Worm (Caenorhabditis elegans) whole organism, L4 larva: ENCODE data around the gene skr-16.

Source experiments
- F10B5.3 ChIP-seq: sonication (generic microtip); optimal IDR thresholded peaks from 2 replicates; lab custom pipeline; 2016; ENCODE audit warnings: mild to moderate bottlenecking, missing genetic modification characterization, missing compliant biosample characterization
- F26F4.8 ChIP-seq: fragments of 200-800 bp; sonication (Bioruptor generic); conservative IDR thresholded peaks from 2 replicates; pipeline ENCODE4 v1.3.6; 2022; ENCODE audit warnings: missing genetic modification characterization, missing compliant biosample characterization
- ZK546.5 ChIP-seq, 2 experiments: sonication (generic microtip); optimal IDR thresholded peaks; 2 replicates each; lab custom pipeline; 2017; ENCODE audit warnings: missing biosample characterization in 2 of 2, missing genetic modification characterization in 2 of 2
- aha-1 ChIP-seq: fragments of 150-350 bp; peaks from one replicate; lab custom pipeline; 2014; ENCODE audit warnings: missing biosample characterization, missing genetic modification characterization
- ama-1 ChIP-seq: fragments of 150-350 bp; optimal IDR thresholded peaks from 2 replicates; lab custom pipeline; 2014; ENCODE audit warnings: inconsistent platforms, mixed read lengths
- ceh-20 ChIP-seq: fragments of 200-800 bp; sonication (Bioruptor generic); IDR thresholded peaks from 2 replicates; pipeline ENCODE4 v1.3.6; 2022; ENCODE audit warnings: missing genetic modification reagents, missing genetic modification characterization, missing compliant biosample characterization
- ceh-32 ChIP-seq: sonication (generic microtip); optimal IDR thresholded peaks from 2 replicates; lab custom pipeline; 2016; ENCODE audit warnings: mild to moderate bottlenecking, missing genetic modification characterization, missing compliant biosample characterization; ENCODE audit not compliant: poor library complexity
- ceh-44 ChIP-seq: fragments of 200-800 bp; sonication (Bioruptor generic); IDR thresholded peaks from 2 replicates; pipeline ENCODE4 v1.3.6; 2022; ENCODE audit warnings: missing genetic modification reagents, missing genetic modification characterization, missing compliant biosample characterization
- ceh-62 ChIP-seq: sonication (generic microtip); optimal IDR thresholded peaks from 2 replicates; lab custom pipeline; 2017; ENCODE audit warnings: missing biosample characterization, missing genetic modification characterization
- ceh-82 ChIP-seq: sonication (generic microtip); optimal IDR thresholded peaks from 2 replicates; lab custom pipeline; 2017; ENCODE audit warnings: missing biosample characterization, missing genetic modification characterization
- ctbp-1 ChIP-seq: fragments of 200-800 bp; sonication (Bioruptor generic); IDR thresholded peaks from 2 replicates; pipeline ENCODE4 v1.3.6; 2022; ENCODE audit warnings: missing genetic modification reagents, missing genetic modification characterization, missing compliant biosample characterization
- daf-16 ChIP-seq, 3 experiments: sonication (generic microtip); optimal IDR thresholded peaks; 2 replicates each; lab custom pipeline; 2016 to 2017; ENCODE audit warnings: missing genetic modification characterization in 3 of 3, missing genetic modification reagents in 3 of 3, mild to moderate bottlenecking in 2 of 3, missing compliant biosample characterization in 2 of 3, missing biosample characterization in 1 of 3, moderate library complexity in 1 of 3
- dmd-8 ChIP-seq: fragments of 200-800 bp; sonication (Bioruptor generic); IDR thresholded peaks from 2 replicates; pipeline ENCODE4 v1.3.6; 2022; ENCODE audit warnings: missing genetic modification characterization, missing compliant biosample characterization
- dmd-9 ChIP-seq: fragments of 200-800 bp; sonication (Bioruptor generic); IDR thresholded peaks from 2 replicates; pipeline ENCODE4 v1.3.6; 2022; ENCODE audit warnings: missing genetic modification reagents, missing genetic modification characterization, missing compliant biosample characterization
- dve-1 ChIP-seq: sonication (generic microtip); optimal IDR thresholded peaks from 2 replicates; lab custom pipeline; 2017; ENCODE audit warnings: antibody characterized with exemption, mild to moderate bottlenecking, missing genetic modification characterization, missing compliant biosample characterization; ENCODE audit not compliant: insufficient read depth
- egl-27 ChIP-seq: sonication (generic microtip); optimal IDR thresholded peaks from 3 replicates; lab custom pipeline; 2017; ENCODE audit warnings: missing biosample characterization, missing genetic modification reagents, missing genetic modification characterization
- egl-43 ChIP-seq: fragments of 200-800 bp; sonication (Bioruptor generic); IDR thresholded peaks from 2 replicates; pipeline ENCODE4 v1.3.6; 2022; ENCODE audit warnings: missing genetic modification reagents, missing genetic modification characterization, missing compliant biosample characterization
- fkh-10 ChIP-seq: fragments of 150-350 bp; optimal IDR thresholded peaks from 2 replicates; lab custom pipeline; 2014; ENCODE audit warnings: missing biosample characterization, missing genetic modification reagents, missing genetic modification characterization
- fos-1 ChIP-seq: fragments of 150-350 bp; optimal IDR thresholded peaks from 2 replicates; lab custom pipeline; 2014; ENCODE audit warnings: missing biosample characterization, missing genetic modification characterization
- hlh-11 ChIP-seq: fragments of 200-800 bp; sonication (Bioruptor generic); optimal IDR thresholded peaks from 2 replicates; lab custom pipeline; 2018; ENCODE audit warnings: mild to moderate bottlenecking, missing genetic modification characterization, missing compliant biosample characterization
- hlh-30 ChIP-seq: sonication (generic microtip); optimal IDR thresholded peaks from 2 replicates; lab custom pipeline; 2017; ENCODE audit warnings: antibody characterized with exemption, mild to moderate bottlenecking, missing genetic modification characterization, missing compliant biosample characterization; ENCODE audit not compliant: insufficient read depth
- hmg-1.1 ChIP-seq: fragments of 200-800 bp; sonication (Bioruptor generic); IDR thresholded peaks from 2 replicates; pipeline ENCODE4 v1.3.6; 2022; ENCODE audit warnings: missing genetic modification reagents, missing genetic modification characterization, missing compliant biosample characterization
- lim-7 ChIP-seq: fragments of 200-800 bp; sonication (Bioruptor generic); IDR thresholded peaks from 2 replicates; pipeline ENCODE4 v1.3.6; 2022; ENCODE audit warnings: missing genetic modification characterization, missing compliant biosample characterization
- lin-1 ChIP-seq: fragments of 200-800 bp; sonication (Bioruptor generic); IDR thresholded peaks from 2 replicates; pipeline ENCODE4 v1.3.6; 2022; ENCODE audit warnings: missing genetic modification reagents, missing genetic modification characterization, missing compliant biosample characterization
- lin-13 ChIP-seq: fragments of 150-350 bp; optimal IDR thresholded peaks from 2 replicates; lab custom pipeline; 2014; ENCODE audit warnings: missing biosample characterization, missing genetic modification reagents, missing genetic modification characterization
- lir-3 ChIP-seq: sonication (generic microtip); optimal IDR thresholded peaks from 2 replicates; lab custom pipeline; 2016; ENCODE audit warnings: mild to moderate bottlenecking, missing genetic modification characterization, missing compliant biosample characterization
- madf-5 ChIP-seq, 2 experiments: fragments of 200-800 bp; sonication (Bioruptor generic); IDR thresholded peaks; 2 replicates each; pipeline ENCODE4 v1.3.6; 2022; ENCODE audit warnings: missing compliant biosample characterization in 2 of 2, missing genetic modification characterization in 2 of 2
- madf-9 ChIP-seq: fragments of 200-800 bp; sonication (Bioruptor generic); conservative IDR thresholded peaks from 2 replicates; pipeline ENCODE4 v1.3.6; 2022; ENCODE audit warnings: missing genetic modification reagents, missing genetic modification characterization, missing compliant biosample characterization
- mdl-1 ChIP-seq, 2 experiments: fragments of 150-350 bp in 1 of 2; sonication (generic microtip) in 1 of 2; optimal IDR thresholded peaks; 2 replicates each; lab custom pipeline; 2014 to 2017; ENCODE audit warnings: missing biosample characterization in 2 of 2, missing genetic modification characterization in 2 of 2
- mxl-2 ChIP-seq: fragments of 200-800 bp; sonication (Bioruptor generic); conservative IDR thresholded peaks from 2 replicates; pipeline ENCODE4 v1.3.6; 2022; ENCODE audit warnings: missing genetic modification reagents, missing genetic modification characterization, missing compliant biosample characterization
- mxl-3 ChIP-seq: fragments of 200-800 bp; sonication (Bioruptor generic); optimal IDR thresholded peaks from 2 replicates; lab custom pipeline; 2018; ENCODE audit warnings: mild to moderate bottlenecking, missing genetic modification characterization, missing compliant biosample characterization
- nhr-10 ChIP-seq: fragments of 150-350 bp; optimal IDR thresholded peaks from 2 replicates; lab custom pipeline; 2014; ENCODE audit warnings: missing biosample characterization, missing genetic modification characterization
- nhr-102 ChIP-seq: sonication (generic microtip); optimal IDR thresholded peaks from 2 replicates; lab custom pipeline; 2016; ENCODE audit warnings: mild to moderate bottlenecking, missing genetic modification characterization, moderate library complexity, missing compliant biosample characterization
- nhr-11 ChIP-seq: fragments of 150-350 bp; optimal IDR thresholded peaks from 2 replicates; lab custom pipeline; 2014; ENCODE audit warnings: missing biosample characterization, missing genetic modification characterization
- nhr-28 ChIP-seq: fragments of 150-350 bp; optimal IDR thresholded peaks from 2 replicates; lab custom pipeline; 2014; ENCODE audit warnings: missing biosample characterization, missing genetic modification characterization
- nhr-41 ChIP-seq: fragments of 200-800 bp; sonication (Bioruptor generic); IDR thresholded peaks from 2 replicates; pipeline ENCODE4 v1.3.6; 2022; ENCODE audit warnings: missing genetic modification reagents, missing genetic modification characterization, missing compliant biosample characterization
- nhr-6 ChIP-seq: fragments of 150-350 bp; optimal IDR thresholded peaks from 2 replicates; lab custom pipeline; 2014; ENCODE audit warnings: missing biosample characterization, missing genetic modification characterization
- nhr-76 ChIP-seq: fragments of 150-350 bp; optimal IDR thresholded peaks from 2 replicates; lab custom pipeline; 2014; ENCODE audit warnings: missing biosample characterization, missing genetic modification characterization
- nhr-77 ChIP-seq: fragments of 150-350 bp; optimal IDR thresholded peaks from 2 replicates; lab custom pipeline; 2014; ENCODE audit warnings: missing biosample characterization, missing genetic modification characterization
- pha-4 ChIP-seq, 2 experiments: fragments of 150-350 bp in 1 of 2; fragments of 200-800 bp in 1 of 2; sonication (Bioruptor generic) in 1 of 2; IDR thresholded peaks in 1 of 2; optimal IDR thresholded peaks in 1 of 2; 2 replicates each; pipeline versions ENCODE4 v1.3.6 to Lab custom; 2014 to 2022; ENCODE audit warnings: missing genetic modification characterization in 2 of 2, missing genetic modification reagents in 2 of 2, missing biosample characterization in 1 of 2, missing compliant biosample characterization in 1 of 2
- php-3 ChIP-seq: fragments of 200-800 bp; sonication (Bioruptor generic); IDR thresholded peaks from 2 replicates; pipeline ENCODE4 v1.3.6; 2022; ENCODE audit warnings: missing genetic modification reagents, missing genetic modification characterization, missing compliant biosample characterization
- skn-1 ChIP-seq: fragments of 150-350 bp; optimal IDR thresholded peaks from 2 replicates; lab custom pipeline; 2014; ENCODE audit warnings: missing biosample characterization, missing genetic modification characterization
- tra-1 ChIP-seq: fragments of 200-800 bp; sonication (Bioruptor generic); IDR thresholded peaks from 2 replicates; pipeline ENCODE4 v1.3.6; 2022; ENCODE audit warnings: missing genetic modification reagents, missing genetic modification characterization, missing compliant biosample characterization
- unc-130 ChIP-seq: sonication (generic microtip); optimal IDR thresholded peaks from 2 replicates; lab custom pipeline; 2016; ENCODE audit warnings: missing genetic modification reagents, missing genetic modification characterization, missing compliant biosample characterization
- unc-39 ChIP-seq: sonication (generic microtip); optimal IDR thresholded peaks from 2 replicates; lab custom pipeline; 2017; ENCODE audit warnings: missing biosample characterization, missing genetic modification characterization
- unc-62 ChIP-seq, 3 experiments: fragments of 150-350 bp in 1 of 3; sonication (generic microtip); optimal IDR thresholded peaks in 2 of 3; peaks in 1 of 3; 1 replicate in 1 of 3; 2 replicates in 2 of 3; lab custom pipeline; 2014 to 2017; ENCODE audit warnings: missing biosample characterization in 3 of 3, missing genetic modification characterization in 3 of 3, missing genetic modification reagents in 3 of 3, missing genotype in 1 of 3

skr-16 gene

ce11 chrIV:7188528-7189422 lies 20.3 kb downstream of the skr-16 start, which contains the start of gene srlf-7 (continued):
- TF ChIP-seq ceh-32 (no peak), ceh-82 (tag; lab: Kevin White, UChicago) (no peak), hlh-30 (peak; percentile 77), nhr-11 (peak; percentile 32), unc-130 (GFP tag; lab: Kevin White, UChicago) (no peak), ama-1 (peak; percentile 38), unc-39 (tag; lab: Kevin White, UChicago) (no peak), dmd-8 (GFP tag; lab: Robert Waterston, UW) (no peak), tra-1 (GFP tag; lab: Robert Waterston, UW) (peak; percentile 78), nhr-77 (tag; lab: Kevin White, UChicago) (peak; percentile 95), lin-1 (peak; percentile 97), fos-1 (tag; lab: Kevin White, UChicago) (peak; percentile 52), lir-3 (no peak), ceh-20 (GFP tag; lab: Robert Waterston, UW) (0 out of 2 replicates have a peak, but pooled peaks have one; percentile 19), php-3 (GFP tag; lab: Robert Waterston, UW) (peak; percentile 92), nhr-10 (tag; lab: Kevin White, UChicago) (peak; percentile 87), nhr-6 (tag; lab: Kevin White, UChicago) (peak; percentile 12), unc-62 (GFP tag; optimal IDR thresholded peaks at IDR 0.05 in 1 of 2; lab: Kevin White, UChicago) (peak; percentile 29 to 47), unc-62 (tag; optimal IDR thresholded peaks at IDR 0.05; lab: Kevin White, UChicago) (no peak)

ce11 chrIV:7190409-7190808 lies 21.9 kb downstream of the skr-16 start:
- TF ChIP-seq ceh-62 (tag; lab: Kevin White, UChicago) = no peak
- no peak for TF ChIP-seq F10B5.3 (tag; lab: Kevin White, UChicago)
- TF ChIP-seq pha-4 (GFP tag; IDR thresholded peaks at IDR 0.05; lab: Robert Waterston, UW) = no peak
- TF ChIP-seq pha-4 (tag; optimal IDR thresholded peaks at IDR 0.05; lab: Kevin White, UChicago) = no peak
- TF ChIP-seq nhr-10 (tag; lab: Kevin White, UChicago) = peak; percentile 10
- peak; percentile 67 for TF ChIP-seq hlh-30
- no peak for TF ChIP-seq hmg-1.1 (GFP tag; lab: Robert Waterston, UW)
- no peak for TF ChIP-seq nhr-41 (GFP tag; lab: Robert Waterston, UW)
- TF ChIP-seq mxl-3 (GFP tag; lab: Kevin White, UChicago) = no peak
- TF ChIP-seq nhr-77 (tag; lab: Kevin White, UChicago) = peak; percentile 91
- no peak for TF ChIP-seq nhr-102
- TF ChIP-seq lim-7 = no peak
- TF ChIP-seq ceh-32 = no peak
- TF ChIP-seq ceh-44 (GFP tag; lab: Robert Waterston, UW) = no peak
- no peak for TF ChIP-seq skn-1 (tag; lab: Kevin White, UChicago)
- no peak for TF ChIP-seq ctbp-1 (GFP tag; lab: Robert Waterston, UW)
- TF ChIP-seq daf-16 (GFP tag; optimal IDR thresholded peaks at IDR 0.05; lab: Kevin White, UChicago) = peak in 1 of 2 experiments; percentile 36
- TF ChIP-seq daf-16 (tag; optimal IDR thresholded peaks at IDR 0.05; lab: Kevin White, UChicago) = peak; percentile 91
- TF ChIP-seq nhr-28 (tag; lab: Kevin White, UChicago) = peak; percentile 95
- no peak for TF ChIP-seq ZK546.5 (tag; optimal IDR thresholded peaks at IDR 0.05; lab: Kevin White, UChicago)
- TF ChIP-seq madf-9 (GFP tag; lab: Robert Waterston, UW) = no peak
- no peak for TF ChIP-seq fkh-10 (GFP tag; lab: Kevin White, UChicago)
- TF ChIP-seq mdl-1 (tag; optimal IDR thresholded peaks at IDR 0.05; lab: Kevin White, UChicago) = peak in 1 of 2 experiments; percentile 20
- TF ChIP-seq mxl-2 (GFP tag; lab: Robert Waterston, UW) = no peak
- TF ChIP-seq nhr-11 = no peak
- TF ChIP-seq egl-43 (GFP tag; lab: Robert Waterston, UW) = no peak
- TF ChIP-seq lin-13 (GFP tag; lab: Kevin White, UChicago) = no peak
- peak; percentile 81 for TF ChIP-seq hlh-11 (tag; lab: Kevin White, UChicago)
- no peak for TF ChIP-seq dmd-9 (GFP tag; lab: Robert Waterston, UW)
- no peak for TF ChIP-seq nhr-76 (tag; lab: Kevin White, UChicago)
- TF ChIP-seq egl-27 = no peak
- no peak for TF ChIP-seq F26F4.8
- TF ChIP-seq madf-5 (GFP tag; IDR thresholded peaks at IDR 0.05; lab: Robert Waterston, UW) = no peak
- TF ChIP-seq dve-1 = peak; percentile 89
- no peak for TF ChIP-seq ceh-82 (tag; lab: Kevin White, UChicago)
- no peak for TF ChIP-seq ceh-20 (GFP tag; lab: Robert Waterston, UW)
- TF ChIP-seq aha-1 (tag; lab: Kevin White, UChicago) = peak; percentile 80
